Fruit fly (Drosophila melanogaster): ENCODE measurements around the gene CG31697.

CG31697 gene

dm6 chr2L:19492934-19493686, 42.1 kb upstream of the CG31697 start, which contains the start of the genes swm and Ctu2 (continued):
- no peak for TF ChIP-seq Oli (tag; optimal IDR thresholded peaks at IDR 0.05)
- no peak for TF ChIP-seq CG7786 (GFP tag; optimal IDR thresholded peaks at IDR 0.05)
- no peak for TF ChIP-seq ash1 (GFP tag; optimal IDR thresholded peaks at IDR 0.05)
- no peak for TF ChIP-seq her (GFP tag; optimal IDR thresholded peaks at IDR 0.05)
- TF ChIP-seq z (GFP tag; IDR thresholded peaks at IDR 0.05): no peak
- peak; percentile 13; the same call in 1 of the 2 replicates for TF ChIP-seq sisA (GFP tag; IDR thresholded peaks at IDR 0.05)
- no peak for TF ChIP-seq peb (GFP tag; IDR thresholded peaks at IDR 0.05)
- TF ChIP-seq CG3065 (GFP tag; optimal IDR thresholded peaks at IDR 0.05): no peak
- no peak for TF ChIP-seq CG11398 (GFP tag; optimal IDR thresholded peaks at IDR 0.05)
- TF ChIP-seq Blimp-1 (GFP tag; optimal IDR thresholded peaks at IDR 0.05): no peak
- no peak for TF ChIP-seq zf30C (GFP tag; optimal IDR thresholded peaks at IDR 0.05)
- peak; percentile 25; the same call in 1 of the 2 replicates for TF ChIP-seq CG10366 (GFP tag; IDR thresholded peaks at IDR 0.05)
- TF ChIP-seq CG31365 (tag; optimal IDR thresholded peaks at IDR 0.05): no peak
- no peak for TF ChIP-seq CG6272 (GFP tag; IDR thresholded peaks at IDR 0.05)
- no peak for TF ChIP-seq emc (GFP tag; optimal IDR thresholded peaks at IDR 0.05)
- no peak for TF ChIP-seq CG4707 (GFP tag; optimal IDR thresholded peaks at IDR 0.05)
- TF ChIP-seq bigmax (GFP tag; optimal IDR thresholded peaks at IDR 0.05): no peak
- no peak for TF ChIP-seq lov (optimal IDR thresholded peaks at IDR 0.05)
- no peak for TF ChIP-seq lov (GFP tag; IDR thresholded peaks at IDR 0.05)
- no peak for TF ChIP-seq CG4360 (GFP tag; IDR thresholded peaks at IDR 0.05)
- TF ChIP-seq toy (GFP tag; IDR thresholded peaks at IDR 0.05): no peak
- no peak for TF ChIP-seq ERR (GFP tag; optimal IDR thresholded peaks at IDR 0.05)
- TF ChIP-seq nerfin-2 (GFP tag; IDR thresholded peaks at IDR 0.05; ENCODE audit: partially characterized antibody): 0 out of 2 replicates have a peak, but pooled peaks have one; percentile 50
- TF ChIP-seq CG34224 (GFP tag; IDR thresholded peaks at IDR 0.05; ENCODE audit: partially characterized antibody): peak; percentile 71
- TF ChIP-seq CG3847 (GFP tag; IDR thresholded peaks at IDR 0.05): peak; percentile 66
- peak; percentile 60 for TF ChIP-seq sob (GFP tag; IDR thresholded peaks at IDR 0.05)
- TF ChIP-seq CG12236 (GFP tag; optimal IDR thresholded peaks at IDR 0.05): no peak
- peak; percentile 62 for TF ChIP-seq inv (GFP tag; IDR thresholded peaks at IDR 0.05; ENCODE audit: partially characterized antibody)
- TF ChIP-seq Aef1 (GFP tag; IDR thresholded peaks at IDR 0.05): peak; percentile 51
- TF ChIP-seq NFAT (GFP tag; IDR thresholded peaks at IDR 0.05): no peak
- 0 out of 3 replicates have a peak, but pooled peaks have one; percentile 33 for TF ChIP-seq ken (GFP tag; IDR thresholded peaks at IDR 0.05)
- no peak for TF ChIP-seq eve (GFP tag; optimal IDR thresholded peaks at IDR 0.05)
- no peak for TF ChIP-seq Lpt (GFP tag; optimal IDR thresholded peaks at IDR 0.05)
- TF ChIP-seq CG2712 (tag; optimal IDR thresholded peaks at IDR 0.05): peak; percentile 81
- peak; percentile 68 for TF ChIP-seq CG13296 (GFP tag; optimal IDR thresholded peaks at IDR 0.05)
- TF ChIP-seq wek (GFP tag; optimal IDR thresholded peaks at IDR 0.05): no peak
- peak; percentile 18; the same call in 1 of the 2 replicates for TF ChIP-seq Rx (GFP tag; IDR thresholded peaks at IDR 0.05)
- TF ChIP-seq CG4404 (GFP tag; IDR thresholded peaks at IDR 0.05): peak; percentile 56
- peak; percentile 79 for TF ChIP-seq CG10267 (tag; optimal IDR thresholded peaks at IDR 0.05)
- TF ChIP-seq Gug (GFP tag; IDR thresholded peaks at IDR 0.05): peak; percentile 26; the same call in 2 of the 4 replicates
- TF ChIP-seq CG43689 (GFP tag; IDR thresholded peaks at IDR 0.05): no peak
- TF ChIP-seq Jarid2 (GFP tag; optimal IDR thresholded peaks at IDR 0.05): no peak
- TF ChIP-seq pho (GFP tag; optimal IDR thresholded peaks at IDR 0.05): no peak
- TF ChIP-seq CG17912 (GFP tag; optimal IDR thresholded peaks at IDR 0.05): no peak
- TF ChIP-seq CG6175 (GFP tag; IDR thresholded peaks at IDR 0.05): no peak
- TF ChIP-seq hth (optimal IDR thresholded peaks at IDR 0.05): no peak
- no peak for TF ChIP-seq CG31388 (GFP tag; optimal IDR thresholded peaks at IDR 0.05)
- TF ChIP-seq ac (GFP tag; optimal IDR thresholded peaks at IDR 0.05): no peak
- TF ChIP-seq Antp (GFP tag; optimal IDR thresholded peaks at IDR 0.05): no peak
- TF ChIP-seq Side (GFP tag; optimal IDR thresholded peaks at IDR 0.05): no peak
- TF ChIP-seq ssp (GFP tag; IDR thresholded peaks at IDR 0.05): 0 out of 2 replicates have a peak, but pooled peaks have one; percentile 12

All from whole organism, embryonic.